Fruit fly (Drosophila melanogaster): ENCODE data around the gene CG4558.

The CG4558 gene

dm6 chrX:6849178-6849956 lies at the start of gene CG4558, which contains the start of gene Cht11 (continued):
- TF ChIP-seq CG9727 (GFP tag; optimal IDR thresholded peaks at IDR 0.05) (peak; percentile 76), CG14710 (tag; optimal IDR thresholded peaks at IDR 0.05) (peak; percentile 80), zen (tag; optimal IDR thresholded peaks at IDR 0.05) (peak; percentile 62), Dll (GFP tag; IDR thresholded peaks at IDR 0.05; ENCODE audit: partially characterized antibody) (peak; percentile 64; the same call in 3 of the 4 replicates), HLHmδ (GFP tag; optimal IDR thresholded peaks at IDR 0.05) (no peak), al (GFP tag; IDR thresholded peaks at IDR 0.05) (peak; percentile 77), sens-2 (GFP tag; IDR thresholded peaks at IDR 0.05) (0 out of 2 replicates have a peak, but pooled peaks have one; percentile 26), Atf3 (GFP tag; optimal IDR thresholded peaks at IDR 0.05) (peak; percentile 54), h (optimal IDR thresholded peaks at IDR 0.05) (no peak), Scr (GFP tag; IDR thresholded peaks at IDR 0.05; ENCODE audit: partially characterized antibody) (peak; percentile 57), HLH54F (GFP tag; optimal IDR thresholded peaks at IDR 0.05) (peak; percentile 63), org-1 (GFP tag; optimal IDR thresholded peaks at IDR 0.05) (peak; percentile 26), CG1024 (GFP tag; IDR thresholded peaks at IDR 0.05) (peak; percentile 49), nmo (GFP tag; optimal IDR thresholded peaks at IDR 0.05) (peak; percentile 86), Hmx (GFP tag; optimal IDR thresholded peaks at IDR 0.05) (peak; percentile 57), CG11398 (GFP tag; optimal IDR thresholded peaks at IDR 0.05) (no peak), D19B (GFP tag; optimal IDR thresholded peaks at IDR 0.05) (peak; percentile 60), CG13424 (tag; optimal IDR thresholded peaks at IDR 0.05) (peak; percentile 88), CG3163 (GFP tag; optimal IDR thresholded peaks at IDR 0.05) (peak; percentile 8), wek (GFP tag; optimal IDR thresholded peaks at IDR 0.05) (peak; percentile 36), zfh1 (GFP tag; IDR thresholded peaks at IDR 0.05) (peak; percentile 84), Gug (GFP tag; IDR thresholded peaks at IDR 0.05) (peak; percentile 72), MBD-R2 (GFP tag; IDR thresholded peaks at IDR 0.05) (peak; percentile 89), ara (GFP tag; IDR thresholded peaks at IDR 0.05) (peak; percentile 72), CG18619 (GFP tag; optimal IDR thresholded peaks at IDR 0.05) (peak; percentile 69), ato (GFP tag; IDR thresholded peaks at IDR 0.05; ENCODE audit: partially characterized antibody) (no peak), sd (tag; optimal IDR thresholded peaks at IDR 0.05) (peak; percentile 74), mirr (GFP tag; optimal IDR thresholded peaks at IDR 0.05) (peak; percentile 51), nerfin-2 (GFP tag; IDR thresholded peaks at IDR 0.05; ENCODE audit: partially characterized antibody) (peak; percentile 21; the same call in 1 of the 2 replicates), Hr39 (optimal IDR thresholded peaks at IDR 0.05) (no peak), CG4404 (GFP tag; IDR thresholded peaks at IDR 0.05) (peak; percentile 69), so (GFP tag; IDR thresholded peaks at IDR 0.05) (no peak; the same call in 2 of the 3 replicates), Sox102F (GFP tag; optimal IDR thresholded peaks at IDR 0.05) (peak; percentile 85), tup (GFP tag; optimal IDR thresholded peaks at IDR 0.05) (peak; percentile 46), nau (GFP tag; optimal IDR thresholded peaks at IDR 0.05) (peak; percentile 58), Abd-B (GFP tag; optimal IDR thresholded peaks at IDR 0.05) (peak; percentile 82), Rfx (GFP tag; IDR thresholded peaks at IDR 0.05) (peak; percentile 87), Hr3 (GFP tag; optimal IDR thresholded peaks at IDR 0.05) (peak; percentile 81), D19A (tag; optimal IDR thresholded peaks at IDR 0.05) (peak; percentile 74), NC2α (GFP tag; optimal IDR thresholded peaks at IDR 0.05) (no peak), CG2678 (tag; optimal IDR thresholded peaks at IDR 0.05) (peak; percentile 88), vnd (GFP tag; IDR thresholded peaks at IDR 0.05; ENCODE audit: partially characterized antibody) (peak; percentile 46; the same call in 1 of the 3 replicates), CG18599 (GFP tag; optimal IDR thresholded peaks at IDR 0.05) (peak; percentile 82), CG10209 (GFP tag; optimal IDR thresholded peaks at IDR 0.05) (peak; percentile 76), dmrt11E (tag; optimal IDR thresholded peaks at IDR 0.05) (peak; percentile 74), CG13123 (GFP tag; optimal IDR thresholded peaks at IDR 0.05) (peak; percentile 69), dmrt99B (tag; optimal IDR thresholded peaks at IDR 0.05) (peak; percentile 80), tap (tag; optimal IDR thresholded peaks at IDR 0.05) (peak; percentile 66), jigr1 (GFP tag; IDR thresholded peaks at IDR 0.05) (0 out of 3 replicates have a peak, but pooled peaks have one; percentile 29)

Measured in whole organism, embryonic.